Worm (Caenorhabditis elegans): ENCODE results near the gene nhr-25.
"Not testable (repeated sequence)": the region's sequence is repeated elsewhere in the genome, so short reads cannot be mapped to it uniquely, and the experiment has no call there.

Gene nhr-25

DNA sequence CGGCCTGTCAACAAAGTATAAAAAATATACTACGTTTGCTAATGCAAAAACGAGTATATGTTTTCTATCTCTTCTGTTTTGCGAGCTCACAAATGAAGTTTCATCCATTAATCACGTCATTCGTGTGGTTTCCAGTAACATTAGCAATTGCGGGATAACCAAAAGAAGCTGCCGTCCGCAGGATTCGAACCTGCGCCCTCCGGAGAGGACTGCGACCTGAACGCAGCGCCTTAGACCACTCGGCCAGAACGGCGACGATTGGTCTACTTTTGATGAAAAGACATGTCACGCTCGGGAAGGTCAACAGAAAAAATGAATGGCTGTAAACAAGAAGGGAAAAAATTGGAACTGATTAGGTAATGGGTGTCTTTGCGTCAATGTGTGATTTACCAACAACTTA lies 30.5 kb downstream of the nhr-25 start (continued):
- TF ChIP-seq ctbp-1 (GFP tag; IDR thresholded peaks at IDR 0.05) (0 out of 2 replicates have a peak, but pooled peaks have one; percentile 32), lin-38 (GFP tag; IDR thresholded peaks at IDR 0.05) (no peak), hlh-30 (tag; optimal IDR thresholded peaks at IDR 0.05; ENCODE audit: insufficient read depth) (peak; percentile 54), mxl-3 (GFP tag; optimal IDR thresholded peaks at IDR 0.05) (peak; percentile 32), daf-8 (GFP tag; IDR thresholded peaks at IDR 0.05) (no peak), nhr-41 (GFP tag; IDR thresholded peaks at IDR 0.05) (peak; percentile 74), zip-2 (tag; optimal IDR thresholded peaks at IDR 0.05) (peak; percentile 1), lim-7 (GFP tag; IDR thresholded peaks at IDR 0.05) (peak; percentile 74), php-3 (GFP tag; IDR thresholded peaks at IDR 0.05) (peak; percentile 71), duxl-1 (tag; optimal IDR thresholded peaks at IDR 0.05; ENCODE audit: poor library complexity) (peak; percentile 11), lin-15B (tag; optimal IDR thresholded peaks at IDR 0.05) (no peak), lin-13 (GFP tag; optimal IDR thresholded peaks at IDR 0.05) (peak; percentile 63)

DNA sequence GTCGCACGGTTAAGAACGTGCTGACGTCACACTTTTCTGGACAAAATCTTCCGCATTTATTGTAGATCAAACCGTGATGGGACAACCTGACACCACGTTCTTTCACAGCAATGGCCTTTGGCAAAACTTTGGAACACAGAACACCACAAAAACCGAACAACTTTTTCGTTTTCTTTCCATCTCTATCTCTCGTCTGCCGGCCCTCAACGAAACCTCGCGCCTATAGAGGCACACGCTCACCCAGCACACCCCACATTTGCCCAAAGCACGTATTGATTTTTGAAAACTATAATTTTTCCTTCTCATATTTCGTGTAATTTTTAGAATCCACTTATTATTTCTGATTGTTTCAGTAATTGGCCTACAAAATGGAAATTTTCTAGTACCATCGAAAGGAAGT lies 33.5 kb downstream of the nhr-25 start:
- TF ChIP-seq nhr-41 (GFP tag; IDR thresholded peaks at IDR 0.05): no peak
- no peak for TF ChIP-seq daf-12 (tag; optimal IDR thresholded peaks at IDR 0.05)
- no peak for TF ChIP-seq dmd-9 (GFP tag; IDR thresholded peaks at IDR 0.05)
- peak; percentile 74 for TF ChIP-seq aha-1 (tag)
- TF ChIP-seq hlh-30 (tag; optimal IDR thresholded peaks at IDR 0.05; ENCODE audit: insufficient read depth): peak; percentile 58
- no peak for TF ChIP-seq T20F7.1 (GFP tag; optimal IDR thresholded peaks at IDR 0.05)
- no peak for TF ChIP-seq ztf-7 (tag; optimal IDR thresholded peaks at IDR 0.05)

DNA sequence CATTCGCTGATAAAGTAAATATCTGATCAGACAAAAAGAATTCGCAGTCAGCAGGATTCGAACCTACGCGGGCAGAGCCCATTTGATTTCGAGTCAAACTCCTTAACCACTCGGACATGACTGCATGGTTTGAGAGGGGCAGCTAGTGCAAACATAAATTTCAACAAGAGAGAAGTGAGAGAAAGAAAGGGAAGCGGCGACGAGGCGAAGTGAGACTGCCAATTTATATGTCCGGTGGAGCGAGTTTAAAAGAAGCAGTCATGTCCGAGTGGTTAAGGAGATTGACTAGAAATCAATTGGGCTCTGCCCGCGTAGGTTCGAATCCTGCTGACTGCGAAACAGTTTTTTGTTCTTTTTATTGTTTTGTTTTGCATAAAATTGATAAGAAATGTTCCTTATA lies 38.0 kb downstream of the nhr-25 start:
- TF ChIP-seq zip-2 (tag; optimal IDR thresholded peaks at IDR 0.05) (peak; percentile 80), arid-1 (GFP tag; conservative IDR thresholded peaks at IDR 0.05) (peak; percentile 95), lin-1 (GFP tag; IDR thresholded peaks at IDR 0.05) (peak; percentile 94), ceh-44 (GFP tag; IDR thresholded peaks at IDR 0.05) (peak; percentile 96), zfp-2 (tag; optimal IDR thresholded peaks at IDR 0.05) (peak; percentile 67), T26A8.4 (GFP tag; IDR thresholded peaks at IDR 0.05) (peak; percentile 96), D1046.2 (GFP tag; IDR thresholded peaks at IDR 0.05) (peak; percentile 78), lim-7 (GFP tag; IDR thresholded peaks at IDR 0.05) (peak; percentile 95), nhr-102 (tag; optimal IDR thresholded peaks at IDR 0.05) (peak; percentile 89), ZK337.2 (GFP tag; IDR thresholded peaks at IDR 0.05) (peak; percentile 91), Y48G9A.11 (GFP tag; IDR thresholded peaks at IDR 0.05) (peak; percentile 74; the same call in 1 of the 2 replicates), mep-1 (tag; optimal IDR thresholded peaks at IDR 0.05) (peak; percentile 94), daf-16 (GFP tag; optimal IDR thresholded peaks at IDR 0.05) (peak; percentile 57 to 94), daf-16 (tag; optimal IDR thresholded peaks at IDR 0.05) (peak; percentile 85), zip-11 (GFP tag; IDR thresholded peaks at IDR 0.05) (peak; percentile 90), F10B5.3 (tag; optimal IDR thresholded peaks at IDR 0.05) (peak; percentile 57), pqm-1 (tag; optimal IDR thresholded peaks at IDR 0.05) (peak; percentile 16), hif-1 (tag; optimal IDR thresholded peaks at IDR 0.05) (peak; percentile 55 to 63), madf-9 (GFP tag; conservative IDR thresholded peaks at IDR 0.05) (peak; percentile 95), fkh-10 (GFP tag; optimal IDR thresholded peaks at IDR 0.05) (peak; percentile 81), unc-62 (GFP tag; optimal IDR thresholded peaks at IDR 0.05 in 1 of 2) (peak in 1 of 2 experiments; percentile 97), F44E2.7 (GFP tag; IDR thresholded peaks at IDR 0.05) (peak; percentile 86), F37D6.2 (tag; optimal IDR thresholded peaks at IDR 0.05) (peak; percentile 85), rbr-2 (tag; optimal IDR thresholded peaks at IDR 0.05) (peak; percentile 89), dve-1 (tag; optimal IDR thresholded peaks at IDR 0.05; ENCODE audit: insufficient read depth) (peak; percentile 88), nhr-28 (tag; optimal IDR thresholded peaks at IDR 0.05) (peak; percentile 85), nhr-6 (tag; optimal IDR thresholded peaks at IDR 0.05) (peak; percentile 70), mes-2 (tag; optimal IDR thresholded peaks at IDR 0.05; ENCODE audit: poor library complexity, severe bottlenecking) (peak; percentile 82), gei-8 (GFP tag; optimal IDR thresholded peaks at IDR 0.05) (peak; percentile 95), tra-1 (GFP tag; IDR thresholded peaks at IDR 0.05) (peak; percentile 88), pha-4 (GFP tag; IDR thresholded peaks at IDR 0.05) (peak; percentile 96; the same call in 1 of the 2 replicates), pha-4 (tag; optimal IDR thresholded peaks at IDR 0.05) (peak; percentile 11)
- TF ChIP-seq unc-62 (tag; optimal IDR thresholded peaks at IDR 0.05): not testable (repeated sequence)
